Worm (Caenorhabditis elegans) whole organism, L1 larva: ENCODE results near the gene T14G12.6.

ENCODE experiments used
- blmp-1 ChIP-seq: fragments of 150-350 bp; optimal IDR thresholded peaks from 2 replicates; lab custom pipeline; 2014; ENCODE audit warnings: missing biosample characterization, missing genetic modification characterization
- dpl-1 ChIP-seq, 3 experiments: fragments of 150-350 bp in 2 of 3; sonication (generic microtip) in 1 of 3; optimal IDR thresholded peaks; 2 replicates each; lab custom pipeline; 2014 to 2017; ENCODE audit warnings: missing biosample characterization in 3 of 3, missing genetic modification characterization in 3 of 3, missing genetic modification reagents in 3 of 3
- lin-13 ChIP-seq: fragments of 150-350 bp; optimal IDR thresholded peaks from 2 replicates; lab custom pipeline; 2014; ENCODE audit warnings: missing biosample characterization, missing genetic modification reagents, missing genetic modification characterization
- unc-30 ChIP-seq: sonication (generic microtip); optimal IDR thresholded peaks from 2 replicates; lab custom pipeline; 2017; ENCODE audit warnings: missing biosample characterization, missing genetic modification characterization

- TF ChIP-seq dpl-1 (GFP tag; optimal IDR thresholded peaks at IDR 0.05; lab: Kevin White, UChicago), result no peak
- TF ChIP-seq unc-30 (tag; lab: Kevin White, UChicago), result no peak
- TF ChIP-seq blmp-1, result no peak
- TF ChIP-seq lin-13, result no peak
Observed at ce11 chrX:3733321-3733720, 25.9 kb downstream of the T14G12.6 start.
